Worm (Caenorhabditis elegans): ENCODE results near the gene C24B9.3.

The C24B9.3 gene

DNA sequence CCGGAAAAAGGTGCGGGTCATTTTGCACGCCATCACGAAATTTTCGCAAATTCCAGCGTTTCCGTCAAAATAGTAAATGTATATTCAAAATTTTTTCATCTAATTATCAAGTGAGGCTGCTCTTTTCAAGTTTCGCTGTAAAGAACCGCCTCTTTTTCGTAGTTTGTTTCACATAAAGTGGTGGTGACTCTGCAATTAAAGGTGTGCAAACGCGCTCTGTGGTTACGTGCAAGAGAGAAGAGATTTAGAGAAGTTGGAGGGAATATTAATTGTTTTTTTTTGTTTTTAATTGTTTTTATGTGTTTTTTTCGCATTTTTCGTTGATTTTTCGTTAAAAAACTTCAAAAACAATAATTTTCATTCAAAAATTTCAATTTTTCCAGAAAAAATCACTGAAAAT lies 38.8 kb downstream of the C24B9.3 start, which contains the start of gene W02G9.3 (continued):
- TF ChIP-seq mxl-1 (tag; optimal IDR thresholded peaks at IDR 0.05) = no peak
- no peak for TF ChIP-seq ets-4 (GFP tag; optimal IDR thresholded peaks at IDR 0.05)
- no peak for TF ChIP-seq madf-8 (GFP tag; conservative IDR thresholded peaks at IDR 0.05)
- no peak for TF ChIP-seq Y79H2A.3 (GFP tag; conservative IDR thresholded peaks at IDR 0.05)
- TF ChIP-seq efl-1 (GFP tag; optimal IDR thresholded peaks at IDR 0.05) = peak; percentile 60
- TF ChIP-seq xnd-1 (tag; optimal IDR thresholded peaks at IDR 0.05) = no peak
- peak; percentile 57 for TF ChIP-seq dpl-1 (GFP tag; optimal IDR thresholded peaks at IDR 0.05)
- TF ChIP-seq Y53G8AR.9 (GFP tag; conservative IDR thresholded peaks at IDR 0.05) = no peak
- TF ChIP-seq nhr-27 (tag; optimal IDR thresholded peaks at IDR 0.05) = no peak
- peak; percentile 11 for TF ChIP-seq nhr-80 (tag; optimal IDR thresholded peaks at IDR 0.05)
- TF ChIP-seq lir-1 (GFP tag; conservative IDR thresholded peaks at IDR 0.05) = no peak
- TF ChIP-seq ztf-3 (GFP tag; optimal IDR thresholded peaks at IDR 0.05) = no peak
- no peak for TF ChIP-seq die-1 (tag; optimal IDR thresholded peaks at IDR 0.05)
- TF ChIP-seq dox-1 (GFP tag; IDR thresholded peaks at IDR 0.05) = peak; percentile 64; the same call in 1 of the 2 replicates
- TF ChIP-seq cebp-2 (GFP tag; IDR thresholded peaks at IDR 0.05) = no peak
- TF ChIP-seq ceh-79 (tag; optimal IDR thresholded peaks at IDR 0.05) = no peak
- no peak for TF ChIP-seq nhr-179 (tag; optimal IDR thresholded peaks at IDR 0.05)
- peak; percentile 58 for TF ChIP-seq lsl-1 (GFP tag; optimal IDR thresholded peaks at IDR 0.05)
- TF ChIP-seq pbrm-1 (GFP tag; IDR thresholded peaks at IDR 0.05) = peak; percentile 68; the same call in 1 of the 2 replicates
- TF ChIP-seq akir-1 (GFP tag; optimal IDR thresholded peaks at IDR 0.05) = no peak
- TF ChIP-seq F33H1.4 (GFP tag; IDR thresholded peaks at IDR 0.05) = peak; percentile 46; the same call in 1 of the 2 replicates
- no peak for TF ChIP-seq C17E4.6 (GFP tag; IDR thresholded peaks at IDR 0.05)
- TF ChIP-seq aptf-2 (GFP tag; conservative IDR thresholded peaks at IDR 0.05) = no peak
- TF ChIP-seq egrh-3 (GFP tag; IDR thresholded peaks at IDR 0.05) = no peak
- no peak for TF ChIP-seq ama-1 (optimal IDR thresholded peaks at IDR 0.05)
- TF ChIP-seq ama-1 (GFP tag; optimal IDR thresholded peaks at IDR 0.05) = no peak
- no peak for TF ChIP-seq hlh-26 (GFP tag; conservative IDR thresholded peaks at IDR 0.05)
- no peak for TF ChIP-seq lin-26 (GFP tag; IDR thresholded peaks at IDR 0.05)
- no peak for TF ChIP-seq ekl-4 (GFP tag; IDR thresholded peaks at IDR 0.05)
- TF ChIP-seq attf-6 (GFP tag; IDR thresholded peaks at IDR 0.05) = 0 out of 2 replicates have a peak, but pooled peaks have one; percentile 13
- TF ChIP-seq Y56A3A.18 (GFP tag; IDR thresholded peaks at IDR 0.05) = no peak
- TF ChIP-seq mel-28 (tag; optimal IDR thresholded peaks at IDR 0.05; ENCODE audit: borderline replicate concordance) = no peak
- TF ChIP-seq bed-2 (GFP tag; IDR thresholded peaks at IDR 0.05) = no peak
- TF ChIP-seq bed-1 (GFP tag; IDR thresholded peaks at IDR 0.05) = no peak
- TF ChIP-seq rpc-1 (optimal IDR thresholded peaks at IDR 0.05) = no peak
- no peak for TF ChIP-seq rpc-1 (tag; optimal IDR thresholded peaks at IDR 0.05)
- TF ChIP-seq nfyb-1 (GFP tag; IDR thresholded peaks at IDR 0.05) = no peak
- TF ChIP-seq him-1 (tag; optimal IDR thresholded peaks at IDR 0.05) = peak; percentile 1
- TF ChIP-seq cebp-1 (GFP tag; IDR thresholded peaks at IDR 0.05) = no peak
- peak; percentile 41 for TF ChIP-seq cebp-1 (tag; optimal IDR thresholded peaks at IDR 0.05)
- no peak for TF ChIP-seq pha-4 (tag; optimal IDR thresholded peaks at IDR 0.05)
- TF ChIP-seq chd-7 (tag; optimal IDR thresholded peaks at IDR 0.05) = no peak
- no peak for TF ChIP-seq hmg-20 (GFP tag; IDR thresholded peaks at IDR 0.05)
- no peak for TF ChIP-seq tbx-9 (tag; optimal IDR thresholded peaks at IDR 0.05; ENCODE audit: borderline replicate concordance)
- no peak for TF ChIP-seq nhr-90 (tag; optimal IDR thresholded peaks at IDR 0.05)
- TF ChIP-seq dpff-1 (tag; optimal IDR thresholded peaks at IDR 0.05) = no peak
- no peak for TF ChIP-seq C06A6.2 (GFP tag; conservative IDR thresholded peaks at IDR 0.05)
- no peak for TF ChIP-seq ztf-25 (GFP tag; IDR thresholded peaks at IDR 0.05)
- TF ChIP-seq nfya-2 (GFP tag; IDR thresholded peaks at IDR 0.05) = no peak
- no peak for TF ChIP-seq T26A5.8 (tag; optimal IDR thresholded peaks at IDR 0.05)
- TF ChIP-seq hrde-1 (tag; optimal IDR thresholded peaks at IDR 0.05; ENCODE audit: borderline replicate concordance) = no peak

Measured in whole organism, young adult.